Fruit fly (Drosophila melanogaster): ENCODE measurements around the gene Rcd-1.
A peak's percentile ranks its signal among the peaks of the same experiment; 100 is the strongest.

The Rcd-1 gene

dm6 chrX:19663196-19663858 is 24.8 kb downstream of the Rcd-1 start (continued):
- TF ChIP-seq gsb (GFP tag; IDR thresholded peaks at IDR 0.05) (no peak), HmgZ (tag; optimal IDR thresholded peaks at IDR 0.05) (no peak), Myb (GFP tag; optimal IDR thresholded peaks at IDR 0.05) (no peak), Dll (GFP tag; IDR thresholded peaks at IDR 0.05; ENCODE audit: partially characterized antibody) (no peak), Adf1 (GFP tag; IDR thresholded peaks at IDR 0.05) (no peak), CG10321 (GFP tag; IDR thresholded peaks at IDR 0.05) (no peak), CG4707 (GFP tag; optimal IDR thresholded peaks at IDR 0.05) (peak; percentile 44), nmo (GFP tag; optimal IDR thresholded peaks at IDR 0.05) (peak; percentile 70), crp (GFP tag; optimal IDR thresholded peaks at IDR 0.05) (peak in 1 of 2 experiments; percentile 1), CG6683 (GFP tag; optimal IDR thresholded peaks at IDR 0.05) (no peak), CG7839 (tag; optimal IDR thresholded peaks at IDR 0.05) (peak; percentile 73), Sry-β (GFP tag; optimal IDR thresholded peaks at IDR 0.05) (no peak), ash1 (GFP tag; optimal IDR thresholded peaks at IDR 0.05) (no peak), tgo (GFP tag; IDR thresholded peaks at IDR 0.05) (no peak; the same call in 2 of the 3 replicates), CG10366 (GFP tag; IDR thresholded peaks at IDR 0.05) (no peak; the same call in 1 of the 2 replicates), CG14441 (GFP tag; IDR thresholded peaks at IDR 0.05) (no peak), CG34376 (GFP tag; optimal IDR thresholded peaks at IDR 0.05) (peak; percentile 58), lov (optimal IDR thresholded peaks at IDR 0.05) (no peak), lov (GFP tag; IDR thresholded peaks at IDR 0.05) (0 out of 3 replicates have a peak, but pooled peaks have one; percentile 13), MBD-R2 (GFP tag; IDR thresholded peaks at IDR 0.05) (no peak), CG30020 (tag; optimal IDR thresholded peaks at IDR 0.05) (no peak), cato (GFP tag; optimal IDR thresholded peaks at IDR 0.05; ENCODE audit: borderline replicate concordance) (peak; percentile 29), CG33213 (GFP tag; optimal IDR thresholded peaks at IDR 0.05) (no peak), CG6765 (GFP tag; optimal IDR thresholded peaks at IDR 0.05) (peak; percentile 42), Mrtf (GFP tag; IDR thresholded peaks at IDR 0.05) (no peak), Fer3 (tag; optimal IDR thresholded peaks at IDR 0.05) (peak; percentile 44), CG12744 (GFP tag; optimal IDR thresholded peaks at IDR 0.05) (no peak), CG11695 (GFP tag; IDR thresholded peaks at IDR 0.05) (peak; percentile 46; the same call in 2 of the 3 replicates), sc (optimal IDR thresholded peaks at IDR 0.05) (no peak), sc (GFP tag; optimal IDR thresholded peaks at IDR 0.05) (peak; percentile 24), kni (GFP tag; optimal IDR thresholded peaks at IDR 0.05) (peak; percentile 50), CG9797 (GFP tag; optimal IDR thresholded peaks at IDR 0.05) (no peak), CG15011 (GFP tag; optimal IDR thresholded peaks at IDR 0.05) (peak; percentile 57), Usf (GFP tag; optimal IDR thresholded peaks at IDR 0.05) (peak; percentile 41), CG11723 (GFP tag; optimal IDR thresholded peaks at IDR 0.05) (peak; percentile 27), gcm (GFP tag; optimal IDR thresholded peaks at IDR 0.05) (no peak), croc (GFP tag; conservative IDR thresholded peaks at IDR 0.05) (no peak; the same call in 2 of the 3 replicates), Ptx1 (GFP tag; IDR thresholded peaks at IDR 0.05) (no peak), fd64A (GFP tag; optimal IDR thresholded peaks at IDR 0.05) (no peak), BtbVII (GFP tag; optimal IDR thresholded peaks at IDR 0.05) (peak; percentile 5), Awh (GFP tag; IDR thresholded peaks at IDR 0.05) (0 out of 2 replicates have a peak, but pooled peaks have one; percentile 13), Six4 (GFP tag; optimal IDR thresholded peaks at IDR 0.05) (peak; percentile 41), onecut (GFP tag; IDR thresholded peaks at IDR 0.05) (no peak), CG32532 (GFP tag; IDR thresholded peaks at IDR 0.05) (no peak; the same call in 1 of the 2 replicates), CG10979 (tag; optimal IDR thresholded peaks at IDR 0.05) (peak; percentile 64), tna (GFP tag; IDR thresholded peaks at IDR 0.05; ENCODE audit: partially characterized antibody) (no peak), CG15269 (tag; optimal IDR thresholded peaks at IDR 0.05) (peak; percentile 64), CG1647 (GFP tag; optimal IDR thresholded peaks at IDR 0.05) (no peak), sob (GFP tag; IDR thresholded peaks at IDR 0.05) (no peak), klu (GFP tag; IDR thresholded peaks at IDR 0.05) (no peak)

All from whole organism, embryonic.